Worm (Caenorhabditis elegans) whole organism, early embryonic: ENCODE data around the gene T26H5.14.

ENCODE experiments used
- B0310.2 ChIP-seq: sonication (generic microtip); optimal IDR thresholded peaks from 2 replicates; lab custom pipeline; 2016; ENCODE audit warnings: mild to moderate bottlenecking, missing genetic modification characterization, missing compliant biosample characterization
- ama-1 ChIP-seq: fragments of 150-350 bp; optimal IDR thresholded peaks from 2 replicates; lab custom pipeline; 2014
- ceh-13 ChIP-seq: fragments of 200-800 bp; sonication (Bioruptor generic); optimal IDR thresholded peaks from 2 replicates; lab custom pipeline; 2018; ENCODE audit warnings: mild to moderate bottlenecking, missing genetic modification characterization, missing compliant biosample characterization
- ceh-36 ChIP-seq: sonication (generic microtip); optimal IDR thresholded peaks from 2 replicates; lab custom pipeline; 2016; ENCODE audit warnings: missing genetic modification characterization, inconsistent platforms, missing compliant biosample characterization
- ets-7 ChIP-seq: sonication (generic microtip); optimal IDR thresholded peaks from 2 replicates; lab custom pipeline; 2016; ENCODE audit warnings: missing genotype, missing genetic modification characterization, missing compliant biosample characterization
- hmg-4 ChIP-seq: fragments of 200-800 bp; sonication (Bioruptor generic); optimal IDR thresholded peaks from 2 replicates; lab custom pipeline; 2018; ENCODE audit warnings: mild to moderate bottlenecking, missing genetic modification characterization, missing compliant biosample characterization
- hnd-1 ChIP-seq: sonication (generic microtip); optimal IDR thresholded peaks from 2 replicates; lab custom pipeline; 2016; ENCODE audit warnings: missing genetic modification characterization, missing compliant biosample characterization
- pes-1 ChIP-seq: fragments of 200-800 bp; sonication (Bioruptor generic); IDR thresholded peaks from 2 replicates; pipeline ENCODE4 v1.3.6; 2022; ENCODE audit warnings: missing genetic modification reagents, missing genetic modification characterization, missing compliant biosample characterization
- tbx-11 ChIP-seq: fragments of 200-800 bp; sonication (Bioruptor generic); IDR thresholded peaks from 2 replicates; pipeline ENCODE4 v1.3.6; 2022; ENCODE audit warnings: missing genetic modification characterization, missing compliant biosample characterization
- tra-4 ChIP-seq: sonication (generic microtip); optimal IDR thresholded peaks from 2 replicates; lab custom pipeline; 2017; ENCODE audit warnings: missing genetic modification characterization, missing compliant biosample characterization

DNA sequence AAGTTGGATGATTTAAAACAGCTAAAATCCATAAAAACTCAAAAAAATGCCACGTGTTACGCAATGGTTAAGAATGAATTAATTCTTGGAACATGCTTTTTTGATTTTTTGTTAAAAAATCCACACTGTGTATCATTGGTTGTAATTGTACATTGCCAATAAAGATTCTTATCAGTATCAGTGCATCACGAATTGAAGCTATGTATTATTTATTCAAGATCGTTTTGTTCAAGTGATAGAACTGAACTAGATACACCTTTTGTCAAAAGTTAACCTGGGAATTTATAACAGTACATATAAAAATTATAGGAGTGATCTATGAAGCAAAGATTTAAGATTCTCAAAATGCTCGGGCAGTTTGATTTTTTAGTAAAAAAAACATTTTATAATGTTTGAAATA lies 14.3 kb upstream of the T26H5.14 start:
- no peak for TF ChIP-seq pes-1 (GFP tag; lab: Robert Waterston, UW)
- TF ChIP-seq tra-4 (tag; lab: Kevin White, UChicago), result no peak
- TF ChIP-seq B0310.2 (tag; lab: Kevin White, UChicago), result no peak
- no peak for TF ChIP-seq ama-1 (lab: Kevin White, UChicago)
- no peak for TF ChIP-seq ets-7 (tag; lab: Kevin White, UChicago)
- no peak for TF ChIP-seq ceh-13 (GFP tag; lab: Kevin White, UChicago)
- TF ChIP-seq hmg-4 (GFP tag; lab: Kevin White, UChicago), result no peak
- TF ChIP-seq tbx-11 (GFP tag; lab: Robert Waterston, UW), result no peak
- TF ChIP-seq hnd-1 (tag; lab: Kevin White, UChicago), result no peak
- no peak for TF ChIP-seq ceh-36 (tag; lab: Kevin White, UChicago)
